Worm (Caenorhabditis elegans): Measurements from ENCODE around the gene fbxa-224.

The fbxa-224 gene

DNA sequence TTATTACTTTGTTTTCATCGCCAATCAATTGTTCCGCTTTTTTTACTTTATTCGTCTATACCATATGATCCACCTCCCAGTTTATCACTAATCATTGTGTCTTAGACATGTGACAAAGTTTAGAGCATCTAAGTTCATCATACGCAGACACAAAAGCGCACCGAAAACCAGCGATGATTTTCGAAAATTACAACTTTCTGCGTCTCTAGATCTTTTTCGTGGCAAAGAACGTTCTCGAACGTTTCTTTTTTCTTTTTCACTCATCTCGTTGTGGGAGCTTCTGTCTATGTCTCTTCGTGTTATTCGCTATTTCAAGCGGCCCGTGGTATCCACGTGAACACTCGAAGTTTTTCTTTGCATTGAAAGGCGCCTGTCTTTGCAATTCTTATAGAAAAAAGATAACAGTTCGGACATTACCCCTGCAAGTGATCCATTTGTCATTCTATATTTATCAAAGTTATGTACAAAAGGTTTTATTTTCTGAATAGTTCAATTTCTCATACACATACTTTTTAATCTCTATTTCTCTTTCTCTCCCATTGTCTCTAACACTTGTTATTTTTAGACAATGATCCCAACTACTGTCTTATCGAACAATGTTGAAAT is 18.8 kb downstream of the fbxa-224 start, which contains the start of gene ZK1290.5 (continued):
- no peak for TF ChIP-seq jun-1 (tag; optimal IDR thresholded peaks at IDR 0.05)
- peak; percentile 36 to 89 for TF ChIP-seq lsy-2 (tag; optimal IDR thresholded peaks at IDR 0.05)
- TF ChIP-seq mxl-2 (GFP tag; conservative IDR thresholded peaks at IDR 0.05) = peak; percentile 98
- peak; percentile 56 for TF ChIP-seq mes-2 (tag; optimal IDR thresholded peaks at IDR 0.05; ENCODE audit: poor library complexity, severe bottlenecking)
- TF ChIP-seq nhr-41 (GFP tag; IDR thresholded peaks at IDR 0.05) = peak; percentile 79; the same call in 1 of the 2 replicates
- no peak for TF ChIP-seq dmd-8 (GFP tag; IDR thresholded peaks at IDR 0.05)
- TF ChIP-seq Y105C5A.15 (GFP tag; IDR thresholded peaks at IDR 0.05) = no peak
- peak; percentile 43 to 95 for TF ChIP-seq mdl-1 (tag; optimal IDR thresholded peaks at IDR 0.05)
- peak; percentile 86 for TF ChIP-seq pha-4 (GFP tag; IDR thresholded peaks at IDR 0.05)
- peak; percentile 61 for TF ChIP-seq pha-4 (tag; optimal IDR thresholded peaks at IDR 0.05)
- TF ChIP-seq T20F7.1 (GFP tag; optimal IDR thresholded peaks at IDR 0.05) = peak; percentile 84
- peak; percentile 72 for TF ChIP-seq nhr-77 (tag; optimal IDR thresholded peaks at IDR 0.05)
- peak; percentile 52 for TF ChIP-seq mxl-3 (GFP tag; optimal IDR thresholded peaks at IDR 0.05)
- peak; percentile 3 for TF ChIP-seq pqm-1 (tag; optimal IDR thresholded peaks at IDR 0.05)
- TF ChIP-seq daf-19 (GFP tag; conservative IDR thresholded peaks at IDR 0.05) = no peak
- peak; percentile 98 for TF ChIP-seq dve-1 (tag; optimal IDR thresholded peaks at IDR 0.05; ENCODE audit: insufficient read depth)
- TF ChIP-seq snpc-4 (tag; optimal IDR thresholded peaks at IDR 0.05) = no peak
- TF ChIP-seq ZK337.2 (GFP tag; IDR thresholded peaks at IDR 0.05) = no peak
- peak; percentile 96 for TF ChIP-seq aha-1 (tag)
- peak; percentile 96 for TF ChIP-seq mdt-29 (GFP tag; IDR thresholded peaks at IDR 0.05)

DNA sequence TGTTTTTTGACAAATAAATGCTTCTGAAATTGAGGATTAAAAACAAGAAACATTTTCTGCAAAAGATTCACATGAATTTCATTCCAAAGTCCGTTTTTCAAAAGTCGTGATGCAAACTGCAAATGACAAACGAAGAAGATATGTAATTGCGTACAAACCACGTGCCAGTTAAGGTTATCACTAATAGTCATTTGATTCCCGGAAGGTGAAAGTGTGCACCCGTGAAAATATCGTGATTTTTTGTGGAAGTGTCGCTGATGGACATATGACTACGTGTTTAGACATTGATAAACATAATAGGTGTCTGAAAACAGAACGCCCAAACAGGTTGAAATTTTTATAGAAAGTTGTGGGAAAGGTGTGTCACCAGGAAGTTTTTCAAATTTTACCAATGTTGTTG is 19.7 kb downstream of the fbxa-224 start:
- no peak for TF ChIP-seq F49E8.2 (tag; optimal IDR thresholded peaks at IDR 0.05; ENCODE audit: borderline replicate concordance)
- no peak for TF ChIP-seq R02D3.7 (tag; optimal IDR thresholded peaks at IDR 0.05)
- no peak for TF ChIP-seq jun-1 (tag; optimal IDR thresholded peaks at IDR 0.05)
- TF ChIP-seq arid-1 (GFP tag; conservative IDR thresholded peaks at IDR 0.05) = no peak
- no peak for TF ChIP-seq ceh-44 (GFP tag; IDR thresholded peaks at IDR 0.05)
- TF ChIP-seq skn-1 (tag; optimal IDR thresholded peaks at IDR 0.05) = no peak
- peak; percentile 93 for TF ChIP-seq dve-1 (tag; optimal IDR thresholded peaks at IDR 0.05; ENCODE audit: insufficient read depth)
- TF ChIP-seq dpl-1 (GFP tag; optimal IDR thresholded peaks at IDR 0.05) = peak; percentile 33
- TF ChIP-seq pha-4 (GFP tag; IDR thresholded peaks at IDR 0.05) = no peak
- TF ChIP-seq pha-4 (tag; optimal IDR thresholded peaks at IDR 0.05) = no peak
- no peak for TF ChIP-seq Y105C5A.15 (GFP tag; IDR thresholded peaks at IDR 0.05)
- TF ChIP-seq fos-1 (tag; optimal IDR thresholded peaks at IDR 0.05) = no peak
- no peak for TF ChIP-seq zip-11 (GFP tag; IDR thresholded peaks at IDR 0.05)
- no peak for TF ChIP-seq aly-2 (tag; optimal IDR thresholded peaks at IDR 0.05)
- no peak for TF ChIP-seq Y75B8A.6 (GFP tag; IDR thresholded peaks at IDR 0.05)
- no peak for TF ChIP-seq ctbp-1 (GFP tag; IDR thresholded peaks at IDR 0.05)
- TF ChIP-seq daf-8 (GFP tag; IDR thresholded peaks at IDR 0.05) = no peak
- no peak for TF ChIP-seq dmd-8 (GFP tag; IDR thresholded peaks at IDR 0.05)
- TF ChIP-seq lir-3 (tag; optimal IDR thresholded peaks at IDR 0.05) = no peak
- TF ChIP-seq ceh-28 (tag; optimal IDR thresholded peaks at IDR 0.05) = no peak
- TF ChIP-seq ceh-82 (tag; optimal IDR thresholded peaks at IDR 0.05) = no peak
- peak; percentile 78 for TF ChIP-seq T20F7.1 (GFP tag; optimal IDR thresholded peaks at IDR 0.05)
- TF ChIP-seq F37D6.2 (tag; optimal IDR thresholded peaks at IDR 0.05) = no peak
- TF ChIP-seq ceh-32 (tag; optimal IDR thresholded peaks at IDR 0.05; ENCODE audit: poor library complexity) = no peak
- peak; percentile 97 for TF ChIP-seq mxl-2 (GFP tag; conservative IDR thresholded peaks at IDR 0.05)
- TF ChIP-seq egl-27 (tag; optimal IDR thresholded peaks at IDR 0.05) = no peak
- no peak for TF ChIP-seq ces-1 (GFP tag; optimal IDR thresholded peaks at IDR 0.05)
- TF ChIP-seq php-3 (GFP tag; IDR thresholded peaks at IDR 0.05) = peak; percentile 90
- TF ChIP-seq mep-1 (tag; optimal IDR thresholded peaks at IDR 0.05) = no peak
- peak in 1 of 2 experiments; percentile 79 for TF ChIP-seq mdl-1 (tag; optimal IDR thresholded peaks at IDR 0.05)
- peak in 1 of 2 experiments; percentile 47 for TF ChIP-seq daf-16 (GFP tag; optimal IDR thresholded peaks at IDR 0.05)
- peak; percentile 86 for TF ChIP-seq daf-16 (tag; optimal IDR thresholded peaks at IDR 0.05)
- TF ChIP-seq hif-1 (tag; optimal IDR thresholded peaks at IDR 0.05) = no peak
- no peak for TF ChIP-seq ZK337.2 (GFP tag; IDR thresholded peaks at IDR 0.05)
- 0 out of 2 replicates have a peak, but pooled peaks have one; percentile 57 for TF ChIP-seq saeg-2 (GFP tag; IDR thresholded peaks at IDR 0.05)
- TF ChIP-seq sdz-12 (GFP tag; optimal IDR thresholded peaks at IDR 0.05) = no peak
- no peak for TF ChIP-seq spr-1 (tag; optimal IDR thresholded peaks at IDR 0.05)
- TF ChIP-seq nhr-28 (tag; optimal IDR thresholded peaks at IDR 0.05) = peak; percentile 74

All from whole organism, L4 larva.